Fruit fly (Drosophila melanogaster): Measurements from ENCODE around the gene Rcd4.

The Rcd4 gene

dm6 chr2L:8364006-8364956 is 18.4 kb upstream of the Rcd4 start, which contains the start of the genes RpS13 and CSN8 (continued):
- peak; percentile 33 for TF ChIP-seq CG17568 (GFP tag; optimal IDR thresholded peaks at IDR 0.05)
- TF ChIP-seq Bdp1 (GFP tag; optimal IDR thresholded peaks at IDR 0.05), result no peak
- TF ChIP-seq CG11723 (GFP tag; optimal IDR thresholded peaks at IDR 0.05), result no peak
- peak; percentile 95 for TF ChIP-seq knrl (GFP tag; IDR thresholded peaks at IDR 0.05; ENCODE audit: partially characterized antibody)
- TF ChIP-seq cg (GFP tag; optimal IDR thresholded peaks at IDR 0.05), result peak; percentile 16
- no peak for TF ChIP-seq wor (GFP tag; IDR thresholded peaks at IDR 0.05)
- no peak for TF ChIP-seq CG2202 (tag; optimal IDR thresholded peaks at IDR 0.05)
- TF ChIP-seq CG8359 (GFP tag; optimal IDR thresholded peaks at IDR 0.05; ENCODE audit: borderline replicate concordance), result peak; percentile 27
- no peak for TF ChIP-seq Dfd (GFP tag; optimal IDR thresholded peaks at IDR 0.05)
- TF ChIP-seq Hmr (GFP tag; optimal IDR thresholded peaks at IDR 0.05), result peak; percentile 56
- TF ChIP-seq CG10543 (GFP tag; optimal IDR thresholded peaks at IDR 0.05), result no peak
- TF ChIP-seq CG16813 (GFP tag; IDR thresholded peaks at IDR 0.05; ENCODE audit: partially characterized antibody), result peak; percentile 95
- no peak for TF ChIP-seq CG1647 (GFP tag; optimal IDR thresholded peaks at IDR 0.05)
- TF ChIP-seq al (GFP tag; IDR thresholded peaks at IDR 0.05), result no peak
- no peak for TF ChIP-seq fd102C (GFP tag; optimal IDR thresholded peaks at IDR 0.05)
- TF ChIP-seq Rfx (GFP tag; IDR thresholded peaks at IDR 0.05), result peak; percentile 43
- peak; percentile 92 for TF ChIP-seq CG14860 (GFP tag; IDR thresholded peaks at IDR 0.05; ENCODE audit: partially characterized antibody)
- TF ChIP-seq so (GFP tag; IDR thresholded peaks at IDR 0.05), result no peak
- no peak for TF ChIP-seq lov (optimal IDR thresholded peaks at IDR 0.05)
- TF ChIP-seq lov (GFP tag; IDR thresholded peaks at IDR 0.05), result no peak
- TF ChIP-seq Xbp1 (GFP tag; optimal IDR thresholded peaks at IDR 0.05), result no peak
- 0 out of 2 replicates have a peak, but pooled peaks have one; percentile 7 for TF ChIP-seq CG3847 (GFP tag; IDR thresholded peaks at IDR 0.05)
- TF ChIP-seq CG18011 (GFP tag; optimal IDR thresholded peaks at IDR 0.05), result peak; percentile 94
- TF ChIP-seq CG12299 (tag; optimal IDR thresholded peaks at IDR 0.05), result peak; percentile 56
- no peak for TF ChIP-seq zfh2 (GFP tag; optimal IDR thresholded peaks at IDR 0.05)
- TF ChIP-seq twi (tag; optimal IDR thresholded peaks at IDR 0.05), result peak; percentile 35
- no peak for TF ChIP-seq pb (GFP tag; optimal IDR thresholded peaks at IDR 0.05)
- TF ChIP-seq run (tag; optimal IDR thresholded peaks at IDR 0.05), result no peak
- no peak for TF ChIP-seq Gug (GFP tag; IDR thresholded peaks at IDR 0.05)
- no peak for TF ChIP-seq Hr3 (GFP tag; optimal IDR thresholded peaks at IDR 0.05)
- TF ChIP-seq CG15269 (tag; optimal IDR thresholded peaks at IDR 0.05), result no peak
- TF ChIP-seq CG8944 (GFP tag; optimal IDR thresholded peaks at IDR 0.05), result no peak
- TF ChIP-seq H15 (GFP tag; IDR thresholded peaks at IDR 0.05), result no peak
- no peak for TF ChIP-seq ase (GFP tag; IDR thresholded peaks at IDR 0.05)
- no peak for TF ChIP-seq CG10321 (GFP tag; IDR thresholded peaks at IDR 0.05)
- TF ChIP-seq CG11247 (GFP tag; IDR thresholded peaks at IDR 0.05), result no peak
- no peak for TF ChIP-seq CG2199 (GFP tag; IDR thresholded peaks at IDR 0.05)
- peak; percentile 4 for TF ChIP-seq salm (tag; optimal IDR thresholded peaks at IDR 0.05)
- TF ChIP-seq aop (GFP tag; IDR thresholded peaks at IDR 0.05), result no peak
- TF ChIP-seq CG15011 (GFP tag; optimal IDR thresholded peaks at IDR 0.05), result no peak
- TF ChIP-seq Atf-2 (GFP tag; optimal IDR thresholded peaks at IDR 0.05), result no peak
- TF ChIP-seq CG12769 (tag; optimal IDR thresholded peaks at IDR 0.05), result no peak
- no peak for TF ChIP-seq repo (GFP tag; optimal IDR thresholded peaks at IDR 0.05)
- TF ChIP-seq Stat92E (GFP tag; optimal IDR thresholded peaks at IDR 0.05), result no peak
- no peak for TF ChIP-seq slp2 (GFP tag; optimal IDR thresholded peaks at IDR 0.05)
- peak; percentile 55 for TF ChIP-seq CG3281 (GFP tag; optimal IDR thresholded peaks at IDR 0.05)
- TF ChIP-seq CG9437 (GFP tag; optimal IDR thresholded peaks at IDR 0.05), result no peak
- no peak for TF ChIP-seq sim (GFP tag; IDR thresholded peaks at IDR 0.05)
- TF ChIP-seq maf-S (GFP tag; optimal IDR thresholded peaks at IDR 0.05), result peak; percentile 22

All from whole organism, embryonic.